Worm (Caenorhabditis elegans): ENCODE measurements around the gene sre-52.

The sre-52 gene

ce11 chrII:12362262-12362661, 26.7 kb downstream of the sre-52 start:
- no peak for TF ChIP-seq dmd-4 (tag; optimal IDR thresholded peaks at IDR 0.05)
- TF ChIP-seq nhr-12 (tag; optimal IDR thresholded peaks at IDR 0.05): no peak
- TF ChIP-seq mdl-1 (tag; optimal IDR thresholded peaks at IDR 0.05): no peak
- no peak for TF ChIP-seq nhr-25 (tag; optimal IDR thresholded peaks at IDR 0.05)
- TF ChIP-seq zag-1 (tag; optimal IDR thresholded peaks at IDR 0.05): no peak
- TF ChIP-seq mbf-1 (tag; optimal IDR thresholded peaks at IDR 0.05): no peak
- no peak for TF ChIP-seq unc-55 (GFP tag; optimal IDR thresholded peaks at IDR 0.05)
- no peak for TF ChIP-seq nhr-77 (tag; optimal IDR thresholded peaks at IDR 0.05)
- no peak for TF ChIP-seq nhr-6 (tag; optimal IDR thresholded peaks at IDR 0.05)
- TF ChIP-seq snpc-4 (tag; optimal IDR thresholded peaks at IDR 0.05): no peak
- no peak for TF ChIP-seq nhr-23 (tag; optimal IDR thresholded peaks at IDR 0.05)
- no peak for TF ChIP-seq Y55F3AM.14 (GFP tag; optimal IDR thresholded peaks at IDR 0.05)
- TF ChIP-seq sem-4 (tag; optimal IDR thresholded peaks at IDR 0.05): no peak
- no peak for TF ChIP-seq lin-13 (GFP tag; optimal IDR thresholded peaks at IDR 0.05)
- no peak for TF ChIP-seq sma-3 (GFP tag; optimal IDR thresholded peaks at IDR 0.05)
- TF ChIP-seq unc-39 (tag; optimal IDR thresholded peaks at IDR 0.05): no peak
- TF ChIP-seq aly-2 (tag; optimal IDR thresholded peaks at IDR 0.05): no peak

ce11 chrII:12369202-12369601, 33.7 kb downstream of the sre-52 start:
- TF ChIP-seq nhr-6 (tag; optimal IDR thresholded peaks at IDR 0.05) (no peak), nhr-10 (tag; optimal IDR thresholded peaks at IDR 0.05) (no peak), elt-1 (tag; optimal IDR thresholded peaks at IDR 0.05) (no peak), peb-1 (tag; optimal IDR thresholded peaks at IDR 0.05) (no peak), lsy-2 (tag; optimal IDR thresholded peaks at IDR 0.05) (no peak), ztf-4 (tag; optimal IDR thresholded peaks at IDR 0.05) (no peak), nhr-11 (tag; optimal IDR thresholded peaks at IDR 0.05) (no peak), R02D3.7 (tag; optimal IDR thresholded peaks at IDR 0.05) (no peak), mdl-1 (tag; optimal IDR thresholded peaks at IDR 0.05) (no peak), C34F6.9 (tag; optimal IDR thresholded peaks at IDR 0.05) (no peak), ama-1 (optimal IDR thresholded peaks at IDR 0.05) (no peak), sma-9 (GFP tag; optimal IDR thresholded peaks at IDR 0.05) (no peak), sma-9 (tag; optimal IDR thresholded peaks at IDR 0.05) (no peak), dmd-4 (tag; optimal IDR thresholded peaks at IDR 0.05) (no peak)

ce11 chrII:12373921-12374320, 38.4 kb downstream of the sre-52 start:
- peak; percentile 32 for TF ChIP-seq nhr-129 (tag; optimal IDR thresholded peaks at IDR 0.05)
- peak; percentile 50 for TF ChIP-seq zag-1 (tag; optimal IDR thresholded peaks at IDR 0.05)
- no peak for TF ChIP-seq sma-3 (GFP tag; optimal IDR thresholded peaks at IDR 0.05)
- peak; percentile 25 for TF ChIP-seq unc-55 (GFP tag; optimal IDR thresholded peaks at IDR 0.05)

- TF ChIP-seq nhr-129 (tag; optimal IDR thresholded peaks at IDR 0.05) (peak; percentile 59), egl-27 (tag; optimal IDR thresholded peaks at IDR 0.05) (no peak), C34F6.9 (tag; optimal IDR thresholded peaks at IDR 0.05) (no peak), nhr-77 (tag; optimal IDR thresholded peaks at IDR 0.05) (no peak)
These were observed 43.3 kb downstream of the sre-52 start for ce11 chrII:12378793-12379192.

- TF ChIP-seq elt-1 (tag; optimal IDR thresholded peaks at IDR 0.05): no peak
- TF ChIP-seq R02D3.7 (tag; optimal IDR thresholded peaks at IDR 0.05): no peak
- no peak for TF ChIP-seq crh-2 (tag; optimal IDR thresholded peaks at IDR 0.05)
- TF ChIP-seq nhr-21 (tag; optimal IDR thresholded peaks at IDR 0.05): no peak
These were observed 43.9 kb downstream of the sre-52 start, which contains the start of gene marc-5 for ce11 chrII:12379430-12379829. Gene marc-5, minus strand, starts transcription at chrII:12379530.

ce11 chrII:12380888-12381287, 45.4 kb downstream of the sre-52 start:
- no peak for TF ChIP-seq ztf-11 (tag; optimal IDR thresholded peaks at IDR 0.05)
- TF ChIP-seq sma-9 (GFP tag; optimal IDR thresholded peaks at IDR 0.05): no peak
- TF ChIP-seq sma-9 (tag; optimal IDR thresholded peaks at IDR 0.05): no peak
- TF ChIP-seq nhr-12 (tag; optimal IDR thresholded peaks at IDR 0.05): no peak
- no peak for TF ChIP-seq ZK546.5 (tag; optimal IDR thresholded peaks at IDR 0.05)
- TF ChIP-seq sem-4 (tag; optimal IDR thresholded peaks at IDR 0.05): no peak
- TF ChIP-seq lsy-2 (tag; optimal IDR thresholded peaks at IDR 0.05): no peak
- TF ChIP-seq ceh-82 (tag; optimal IDR thresholded peaks at IDR 0.05): no peak
- TF ChIP-seq fos-1 (tag; optimal IDR thresholded peaks at IDR 0.05): no peak
- TF ChIP-seq mab-5 (tag; optimal IDR thresholded peaks at IDR 0.05): no peak
